Worm (Caenorhabditis elegans) whole organism, L2 larva: ENCODE data around the gene C01G6.4.

ENCODE experiments used
- dmd-4 ChIP-seq: sonication (generic microtip); optimal IDR thresholded peaks from 2 replicates; lab custom pipeline; 2017; ENCODE audit warnings: missing biosample characterization, missing genetic modification characterization
- egl-27 ChIP-seq: sonication (generic microtip); optimal IDR thresholded peaks from 3 replicates; lab custom pipeline; 2017; ENCODE audit warnings: missing biosample characterization, missing genetic modification reagents, missing genetic modification characterization
- elt-3 ChIP-seq: sonication (generic microtip); optimal IDR thresholded peaks from 2 replicates; lab custom pipeline; 2017; ENCODE audit warnings: missing biosample characterization, missing genetic modification characterization
- mab-5 ChIP-seq: fragments of 150-350 bp; optimal IDR thresholded peaks from 2 replicates; lab custom pipeline; 2014; ENCODE audit warnings: missing biosample characterization, missing genetic modification characterization
- nhr-11 ChIP-seq: fragments of 150-350 bp; optimal IDR thresholded peaks from 2 replicates; lab custom pipeline; 2014; ENCODE audit warnings: missing biosample characterization, missing genetic modification characterization
- peb-1 ChIP-seq: fragments of 150-350 bp; optimal IDR thresholded peaks from 2 replicates; lab custom pipeline; 2014; ENCODE audit warnings: missing biosample characterization, missing genetic modification characterization

DNA sequence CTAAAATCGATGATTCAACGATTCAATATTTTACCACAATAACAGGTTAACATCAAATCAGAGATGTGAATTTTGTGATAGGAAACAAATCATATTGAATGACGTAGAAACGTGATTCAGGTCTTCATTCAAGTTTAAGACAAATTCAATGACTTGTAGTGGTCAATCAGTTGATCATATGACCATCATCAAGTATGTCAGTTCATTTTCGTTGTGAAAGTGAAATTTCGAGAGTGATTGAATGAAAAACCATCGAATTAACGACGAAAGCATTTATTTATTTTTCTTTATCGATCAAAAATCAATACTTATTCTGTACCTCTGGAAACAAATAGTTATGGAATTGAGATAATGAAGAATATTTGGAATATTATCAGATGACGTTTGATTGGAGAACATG is 21.3 kb downstream of the C01G6.4 start:
- TF ChIP-seq nhr-11 (no peak), egl-27 (tag; lab: Kevin White, UChicago) (no peak), mab-5 (tag; lab: Kevin White, UChicago) (no peak), peb-1 (tag; lab: Kevin White, UChicago) (no peak), dmd-4 (tag; lab: Kevin White, UChicago) (no peak), elt-3 (no peak)
